Fruit fly (Drosophila melanogaster) whole organism, larva: Measurements from ENCODE around the gene CG7872.
A peak's percentile ranks its signal among the peaks of the same experiment; 100 is the strongest.

Experiments used
- noc ChIP-seq: fragments of 200-800 bp; sonication (Bioruptor generic); optimal IDR thresholded peaks from 3 replicates; lab custom pipeline; 2019; ENCODE audit warnings: missing biosample characterization, mild to moderate bottlenecking, missing genetic modification characterization, moderate library complexity

CG7872 gene

dm6 chrX:15578043-15578442 lies at the start of gene CG7872, which contains the start of gene cerv:
CG7872 (plus strand) TSS chrX:15578205.
cerv (minus strand) TSS chrX:15578171.
- TF ChIP-seq noc: no peak

- TF ChIP-seq noc: peak; percentile 40
Observed at dm6 chrX:15529197-15529596, 48.8 kb upstream of the CG7872 start.

dm6 chrX:15529958-15530357 lies 48.0 kb upstream of the CG7872 start:
- TF ChIP-seq noc: no peak

dm6 chrX:15530369-15530768 lies 47.6 kb upstream of the CG7872 start:
- peak; percentile 37 for TF ChIP-seq noc

dm6 chrX:15532062-15532461 lies 45.9 kb upstream of the CG7872 start:
- TF ChIP-seq noc: no peak

dm6 chrX:15539856-15540488 lies 38.0 kb upstream of the CG7872 start:
- no peak for TF ChIP-seq noc

- no peak for TF ChIP-seq noc
Observed at dm6 chrX:15543479-15544044, 34.4 kb upstream of the CG7872 start.

dm6 chrX:15545467-15546197 lies 32.4 kb upstream of the CG7872 start:
- TF ChIP-seq noc: no peak

dm6 chrX:15549055-15549454 lies 28.9 kb upstream of the CG7872 start:
- peak; percentile 65 for TF ChIP-seq noc

dm6 chrX:15552472-15552888 lies 25.5 kb upstream of the CG7872 start:
- no peak for TF ChIP-seq noc

dm6 chrX:15554256-15554678 lies 23.7 kb upstream of the CG7872 start, which contains the start of gene Ac13E:
Ac13E (minus strand) TSS chrX:15554278.
- TF ChIP-seq noc: peak; percentile 79

- no peak for TF ChIP-seq noc
Observed at dm6 chrX:15555945-15556344, 22.1 kb upstream of the CG7872 start, which contains the start of gene CG42300. CG42300 (minus strand) TSS chrX:15556045.

dm6 chrX:15568353-15568982 lies 9.5 kb upstream of the CG7872 start:
- TF ChIP-seq noc: peak; percentile 11

- no peak for TF ChIP-seq noc
Observed at dm6 chrX:15568983-15569370, 9.0 kb upstream of the CG7872 start, which contains the start of gene CG7860. CG7860 (plus strand) TSS chrX:15568993.

dm6 chrX:15571939-15572338 lies 6.1 kb upstream of the CG7872 start, which contains the start of gene CG15643:
CG15643 (minus strand) TSS chrX:15572149.
- no peak for TF ChIP-seq noc

- no peak for TF ChIP-seq noc
Observed at dm6 chrX:15574384-15574783, 3.6 kb upstream of the CG7872 start, which contains the start of gene CG9213. CG9213 (minus strand) TSS chrX:15574535.

dm6 chrX:15575557-15575956 lies 2.4 kb upstream of the CG7872 start, which contains the start of gene CG42299:
CG42299 (minus strand) TSS chrX:15575683.
- no peak for TF ChIP-seq noc
